Fruit fly (Drosophila melanogaster) whole organism, wandering third instar larva: ENCODE results near the gene RhoGAP5A.
A peak's percentile ranks its signal among the peaks of the same experiment; 100 is the strongest.

Source experiments
- Abd-B ChIP-seq: fragments of >200 bp; optimal IDR thresholded peaks from 2 replicates; lab custom pipeline; 2017; ENCODE audit warnings: missing biosample characterization, missing genetic modification characterization
- CG32264 ChIP-seq: fragments of 200-800 bp; sonication (Bioruptor generic); optimal IDR thresholded peaks from 2 replicates; lab custom pipeline; 2016; ENCODE audit warnings: missing biosample characterization, missing genetic modification characterization
- CG9705 ChIP-seq: fragments of 200-800 bp; sonication (Bioruptor generic); optimal IDR thresholded peaks from 2 replicates; lab custom pipeline; 2018; ENCODE audit warnings: missing biosample characterization, mild to moderate bottlenecking, missing genetic modification characterization
- CrebA ChIP-seq: fragments of 200-800 bp; sonication (Bioruptor generic); optimal IDR thresholded peaks from 2 replicates; lab custom pipeline; 2016; ENCODE audit warnings: missing biosample characterization, mild to moderate bottlenecking, missing genetic modification characterization, borderline replicate concordance
- Dfd ChIP-seq: fragments of >200 bp; optimal IDR thresholded peaks from 2 replicates; lab custom pipeline; 2017; ENCODE audit warnings: missing biosample characterization, missing genetic modification characterization
- Dif ChIP-seq: fragments of 200-275, 200-300 bp; sonication (Bioruptor generic); optimal IDR thresholded peaks from 2 replicates; lab custom pipeline; 2018; ENCODE audit warnings: missing biosample characterization, missing genetic modification characterization; ENCODE audit not compliant: partially characterized antibody
- GATAd ChIP-seq: sonication (Bioruptor generic); optimal IDR thresholded peaks from 2 replicates; lab custom pipeline; 2016; ENCODE audit warnings: missing biosample characterization, missing genetic modification characterization
- HLH106 ChIP-seq: fragments of 200-800 bp; optimal IDR thresholded peaks from 3 replicates; lab custom pipeline; 2019; ENCODE audit warnings: missing biosample characterization, mild to moderate bottlenecking, missing genetic modification characterization, moderate library complexity
- Hnf4 ChIP-seq: fragments of 200-800 bp; sonication (Bioruptor generic); optimal IDR thresholded peaks from 2 replicates; lab custom pipeline; 2016; ENCODE audit warnings: missing biosample characterization, mild to moderate bottlenecking, missing genetic modification characterization
- Hr78 ChIP-seq: fragments of >200 bp; optimal IDR thresholded peaks from 2 replicates; lab custom pipeline; 2017; ENCODE audit warnings: missing biosample characterization, missing genetic modification characterization
- Hr83 ChIP-seq: fragments of 200-300 bp; sonication (Bioruptor generic); optimal IDR thresholded peaks from 2 replicates; lab custom pipeline; 2016; ENCODE audit warnings: missing biosample characterization, mild to moderate bottlenecking, missing genetic modification characterization, moderate library complexity; ENCODE audit not compliant: poor library complexity, severe bottlenecking
- Jra ChIP-seq: sonication (Bioruptor generic); optimal IDR thresholded peaks from 2 replicates; lab custom pipeline; 2016; ENCODE audit warnings: missing biosample characterization, missing genetic modification characterization
- Mio ChIP-seq: sonication (Bioruptor generic); optimal IDR thresholded peaks from 2 replicates; lab custom pipeline; 2016; ENCODE audit warnings: missing biosample characterization, missing genetic modification characterization
- Myc ChIP-seq: fragments of >200 bp; optimal IDR thresholded peaks from 2 replicates; lab custom pipeline; 2017
- N ChIP-seq: fragments of >200 bp; optimal IDR thresholded peaks from 2 replicates; lab custom pipeline; 2018; ENCODE audit warnings: missing biosample characterization, missing external identifiers, missing genetic modification characterization
- OdsH ChIP-seq: fragments of 200-800 bp; sonication (Bioruptor generic); optimal IDR thresholded peaks from 2 replicates; lab custom pipeline; 2016; ENCODE audit warnings: missing biosample characterization, mild to moderate bottlenecking, missing genetic modification characterization
- Rel ChIP-seq, 2 experiments: fragments of 200-800 bp; sonication (Bioruptor generic) in 1 of 2; optimal IDR thresholded peaks; 2 replicates in 1 of 2; 3 replicates in 1 of 2; lab custom pipeline; 2016 to 2019; ENCODE audit warnings: mild to moderate bottlenecking in 2 of 2, missing biosample characterization in 2 of 2, missing genetic modification characterization in 2 of 2, moderate library complexity in 1 of 2
- Sp1 ChIP-seq: fragments of 200-800 bp; sonication (Bioruptor generic); optimal IDR thresholded peaks from 3 replicates; lab custom pipeline; 2019; ENCODE audit warnings: missing biosample characterization, mild to moderate bottlenecking, missing genetic modification characterization, moderate library complexity
- Vsx2 ChIP-seq: fragments of 200-300, 225-300 bp; sonication (Bioruptor generic); optimal IDR thresholded peaks from 2 replicates; lab custom pipeline; 2018; ENCODE audit warnings: missing biosample characterization, missing genetic modification characterization; ENCODE audit not compliant: partially characterized antibody
- br ChIP-seq: fragments of 200-800 bp; sonication (Bioruptor generic); optimal IDR thresholded peaks from 2 replicates; lab custom pipeline; 2016; ENCODE audit warnings: missing biosample characterization, missing genetic modification characterization
- brk ChIP-seq: fragments of 200-800 bp; sonication (Bioruptor generic); optimal IDR thresholded peaks from 2 replicates; lab custom pipeline; 2016; ENCODE audit warnings: missing biosample characterization, mild to moderate bottlenecking, missing genetic modification characterization
- dl ChIP-seq, 2 experiments: fragments of 175-275, 200-275 bp in 1 of 2; fragments of 200-275 bp in 1 of 2; sonication (Bioruptor generic); optimal IDR thresholded peaks; lab custom pipeline; 2018; ENCODE audit warnings: mild to moderate bottlenecking in 2 of 2, missing biosample characterization in 2 of 2, missing genetic modification characterization in 2 of 2, moderate library complexity in 2 of 2; ENCODE audit not compliant: partially characterized antibody in 2 of 2, insufficient read depth in 1 of 2
- dmrt93B ChIP-seq: fragments of 200-800 bp; sonication (Bioruptor generic); optimal IDR thresholded peaks from 2 replicates; lab custom pipeline; 2018; ENCODE audit warnings: missing biosample characterization, mild to moderate bottlenecking, missing genetic modification characterization
- dsf ChIP-seq: sonication (Bioruptor generic); optimal IDR thresholded peaks from 2 replicates; lab custom pipeline; 2016; ENCODE audit warnings: missing biosample characterization, missing genetic modification characterization, borderline replicate concordance
- ey ChIP-seq: fragments of 200-800 bp; sonication (Bioruptor generic); optimal IDR thresholded peaks from 2 replicates; lab custom pipeline; 2016; ENCODE audit warnings: missing biosample characterization, missing genetic modification characterization
- foxo ChIP-seq, 2 experiments: fragments of 200-800 bp; sonication (Bioruptor generic); optimal IDR thresholded peaks; 2 replicates in 1 of 2; 3 replicates in 1 of 2; lab custom pipeline; 2016 to 2017; ENCODE audit warnings: missing biosample characterization in 2 of 2, missing genetic modification characterization in 2 of 2
- fru ChIP-seq: fragments of 200-800 bp; sonication (Bioruptor generic); optimal IDR thresholded peaks from 3 replicates; lab custom pipeline; 2016; ENCODE audit warnings: missing biosample characterization, mild to moderate bottlenecking, missing genetic modification characterization
- h ChIP-seq: fragments of 200-800 bp; sonication (Bioruptor generic); optimal IDR thresholded peaks from 3 replicates; lab custom pipeline; 2016; ENCODE audit warnings: missing biosample characterization, mild to moderate bottlenecking, missing genetic modification characterization
- jim ChIP-seq: fragments of 175-275, 200-325 bp; sonication (Bioruptor generic); optimal IDR thresholded peaks from 2 replicates; lab custom pipeline; 2016; ENCODE audit warnings: missing biosample characterization, mild to moderate bottlenecking, missing genetic modification characterization
- lola ChIP-seq: fragments of >200 bp; optimal IDR thresholded peaks from 2 replicates; lab custom pipeline; 2017; ENCODE audit warnings: missing biosample characterization, missing genetic modification characterization
- pan ChIP-seq: fragments of >200 bp; optimal IDR thresholded peaks from 2 replicates; lab custom pipeline; 2017
- psq ChIP-seq: fragments of 200-800 bp; sonication (Bioruptor generic); optimal IDR thresholded peaks from 3 replicates; lab custom pipeline; 2017; ENCODE audit warnings: missing biosample characterization, mild to moderate bottlenecking, missing genetic modification characterization, moderate library complexity
- rgr ChIP-seq: fragments of 200-800 bp; sonication (Bioruptor generic); optimal IDR thresholded peaks from 3 replicates; lab custom pipeline; 2016; ENCODE audit warnings: missing biosample characterization, mild to moderate bottlenecking, missing genetic modification characterization
- sage ChIP-seq: fragments of 200-800 bp; sonication (Bioruptor generic); optimal IDR thresholded peaks from 2 replicates; lab custom pipeline; 2016; ENCODE audit warnings: missing biosample characterization, mild to moderate bottlenecking, missing genetic modification characterization
- sv ChIP-seq: fragments of 200-800 bp; sonication (Bioruptor generic); optimal IDR thresholded peaks from 3 replicates; lab custom pipeline; 2016; ENCODE audit warnings: missing biosample characterization, missing genetic modification characterization
- tai ChIP-seq: sonication (Bioruptor generic); optimal IDR thresholded peaks from 2 replicates; lab custom pipeline; 2016; ENCODE audit warnings: missing biosample characterization, missing genetic modification characterization
- usp ChIP-seq: fragments of >200 bp; optimal IDR thresholded peaks from 2 replicates; lab custom pipeline; 2017; ENCODE audit warnings: missing biosample characterization, missing genetic modification characterization
- woc ChIP-seq: sonication (Bioruptor generic); optimal IDR thresholded peaks from 2 replicates; lab custom pipeline; 2016; ENCODE audit warnings: missing biosample characterization, mild to moderate bottlenecking, missing genetic modification characterization

The RhoGAP5A gene

dm6 chrX:5639083-5639482, 20.5 kb upstream of the RhoGAP5A start:
- TF ChIP-seq Dfd (no peak), sv (GFP tag; lab: Kevin White, UChicago) (no peak), Myc (lab: Kevin White, UChicago) (no peak), OdsH (GFP tag; lab: Kevin White, UChicago) (no peak), N (GFP tag; lab: Kevin White, UChicago) (no peak), foxo (GFP tag; optimal IDR thresholded peaks at IDR 0.05; lab: Kevin White, UChicago) (peak in 1 of 2 experiments; percentile 49), CrebA (no peak), fru (peak; percentile 62), Sp1 (GFP tag; lab: Kevin White, UChicago) (peak; percentile 26), Vsx2 (no peak), rgr (GFP tag; lab: Kevin White, UChicago) (peak; percentile 10), br (GFP tag; lab: Kevin White, UChicago) (peak; percentile 20), h (GFP tag; lab: Kevin White, UChicago) (peak; percentile 44), ey (GFP tag; lab: Kevin White, UChicago) (peak; percentile 30), tai (GFP tag; lab: Kevin White, UChicago) (no peak), Rel (GFP tag; optimal IDR thresholded peaks at IDR 0.05; lab: Kevin White, UChicago) (no peak), Rel (tag; optimal IDR thresholded peaks at IDR 0.05; lab: Kevin White, UChicago) (no peak), psq (GFP tag; lab: Kevin White, UChicago) (peak; percentile 42)

dm6 chrX:5638588-5638987, 20.0 kb upstream of the RhoGAP5A start:
- TF ChIP-seq Abd-B, result no peak
- no peak for TF ChIP-seq GATAd (GFP tag; lab: Kevin White, UChicago)
- peak; percentile 1 for TF ChIP-seq br (GFP tag; lab: Kevin White, UChicago)
- TF ChIP-seq Mio (GFP tag; lab: Kevin White, UChicago), result no peak
- TF ChIP-seq usp (GFP tag; lab: Kevin White, UChicago), result no peak
- no peak for TF ChIP-seq sv (GFP tag; lab: Kevin White, UChicago)
- TF ChIP-seq sage (GFP tag; lab: Kevin White, UChicago), result no peak
- TF ChIP-seq dsf (GFP tag; lab: Kevin White, UChicago), result no peak
- no peak for TF ChIP-seq dl (GFP tag; optimal IDR thresholded peaks at IDR 0.05; lab: Kevin White, UChicago; ENCODE audit: insufficient read depth in 1 of 2, partially characterized antibody in 2 of 2)
- TF ChIP-seq Rel (GFP tag; optimal IDR thresholded peaks at IDR 0.05; lab: Kevin White, UChicago), result no peak
- TF ChIP-seq Rel (tag; optimal IDR thresholded peaks at IDR 0.05; lab: Kevin White, UChicago), result no peak
- no peak for TF ChIP-seq brk (GFP tag; lab: Kevin White, UChicago)
- TF ChIP-seq CG9705 (GFP tag; lab: Kevin White, UChicago), result no peak
- no peak for TF ChIP-seq Hr83 (GFP tag; lab: Kevin White, UChicago)
- no peak for TF ChIP-seq CrebA
- no peak for TF ChIP-seq jim (GFP tag; lab: Kevin White, UChicago)
- no peak for TF ChIP-seq Jra
- TF ChIP-seq ey (GFP tag; lab: Kevin White, UChicago), result peak; percentile 30
- TF ChIP-seq dmrt93B (GFP tag; lab: Kevin White, UChicago), result no peak
- peak; percentile 22 for TF ChIP-seq woc (GFP tag; lab: Kevin White, UChicago)
- peak; percentile 2 for TF ChIP-seq Sp1 (GFP tag; lab: Kevin White, UChicago)
- no peak for TF ChIP-seq CG32264 (GFP tag; lab: Kevin White, UChicago)
- TF ChIP-seq HLH106 (tag; lab: Kevin White, UChicago), result peak; percentile 58
- TF ChIP-seq OdsH (GFP tag; lab: Kevin White, UChicago), result no peak
- no peak for TF ChIP-seq Dfd
- peak in 1 of 2 experiments; percentile 32 for TF ChIP-seq foxo (GFP tag; optimal IDR thresholded peaks at IDR 0.05; lab: Kevin White, UChicago)
- TF ChIP-seq pan, result no peak
- no peak for TF ChIP-seq lola (GFP tag; lab: Kevin White, UChicago)
- TF ChIP-seq Hr78, result no peak
- TF ChIP-seq psq (GFP tag; lab: Kevin White, UChicago), result no peak
- TF ChIP-seq fru, result no peak
- peak; percentile 54 for TF ChIP-seq rgr (GFP tag; lab: Kevin White, UChicago)
- no peak for TF ChIP-seq N (GFP tag; lab: Kevin White, UChicago)
- TF ChIP-seq tai (GFP tag; lab: Kevin White, UChicago), result no peak
- TF ChIP-seq Vsx2, result no peak
- no peak for TF ChIP-seq Myc (lab: Kevin White, UChicago)
- no peak for TF ChIP-seq Dif (GFP tag; lab: Kevin White, UChicago)
- peak; percentile 45 for TF ChIP-seq h (GFP tag; lab: Kevin White, UChicago)
- TF ChIP-seq Hnf4 (GFP tag; lab: Kevin White, UChicago), result no peak
